Fruit fly (Drosophila melanogaster): ENCODE measurements around the gene SCOT.

DNA sequence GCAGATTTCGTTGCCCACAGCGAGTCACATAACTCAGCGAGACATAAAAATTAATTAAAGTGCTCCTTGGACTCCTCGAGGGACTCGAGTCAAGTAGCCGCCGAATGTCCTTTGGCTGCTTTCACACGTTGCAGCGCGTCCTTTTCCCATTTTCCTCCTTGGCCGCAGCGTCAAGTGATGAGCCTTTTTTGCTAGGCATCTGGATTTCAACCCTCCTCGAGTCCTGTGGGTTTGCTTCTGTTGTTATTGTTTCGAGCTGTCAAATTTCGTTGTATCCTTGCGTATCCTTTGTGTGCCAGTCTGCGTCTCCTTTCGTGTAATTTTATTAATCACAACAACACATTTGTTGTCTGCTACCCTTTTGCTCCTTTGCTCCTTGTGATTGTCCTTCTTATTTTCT, 46.3 kb upstream of the SCOT start:
- no peak for TF ChIP-seq CG11294 (GFP tag; IDR thresholded peaks at IDR 0.05)
- no peak for TF ChIP-seq CG16779 (tag; optimal IDR thresholded peaks at IDR 0.05)
- no peak for TF ChIP-seq fkh (GFP tag; optimal IDR thresholded peaks at IDR 0.05)
- no peak for TF ChIP-seq Blimp-1 (GFP tag; optimal IDR thresholded peaks at IDR 0.05)
- TF ChIP-seq CG6854 (GFP tag; optimal IDR thresholded peaks at IDR 0.05), result no peak
- TF ChIP-seq lz (GFP tag; optimal IDR thresholded peaks at IDR 0.05), result no peak
- no peak for TF ChIP-seq cyc (GFP tag; optimal IDR thresholded peaks at IDR 0.05)
- TF ChIP-seq spab (GFP tag; optimal IDR thresholded peaks at IDR 0.05), result no peak
- TF ChIP-seq net (GFP tag; optimal IDR thresholded peaks at IDR 0.05), result no peak
- no peak for TF ChIP-seq Eip78C (GFP tag)
- TF ChIP-seq CG15336 (GFP tag; IDR thresholded peaks at IDR 0.05), result no peak

Measured in whole organism, prepupa.